Worm (Caenorhabditis elegans) whole organism, L2 larva: ENCODE data around the gene C29E4.15.

ENCODE experiments used
- F13H6.1 ChIP-seq: sonication (generic microtip); optimal IDR thresholded peaks from 2 replicates; lab custom pipeline; 2016; ENCODE audit warnings: missing genetic modification characterization, missing compliant biosample characterization
- alr-1 ChIP-seq: fragments of 150-350 bp; optimal IDR thresholded peaks from 2 replicates; lab custom pipeline; 2014; ENCODE audit warnings: missing biosample characterization, missing genetic modification characterization
- ama-1 ChIP-seq: fragments of 150-350 bp; optimal IDR thresholded peaks from 2 replicates; lab custom pipeline; 2018; ENCODE audit warnings: inconsistent platforms
- ceh-16 ChIP-seq: fragments of 150-350 bp; optimal IDR thresholded peaks from 2 replicates; lab custom pipeline; 2014; ENCODE audit warnings: missing biosample characterization, missing genetic modification characterization
- ceh-82 ChIP-seq: fragments of 150-350 bp; optimal IDR thresholded peaks from 2 replicates; lab custom pipeline; 2014; ENCODE audit warnings: missing biosample characterization, missing genetic modification characterization
- crh-2 ChIP-seq: sonication (generic microtip); optimal IDR thresholded peaks from 2 replicates; lab custom pipeline; 2017; ENCODE audit warnings: missing biosample characterization, missing genetic modification characterization
- dmd-4 ChIP-seq: sonication (generic microtip); optimal IDR thresholded peaks from 2 replicates; lab custom pipeline; 2017; ENCODE audit warnings: missing biosample characterization, missing genetic modification characterization
- elt-1 ChIP-seq: fragments of 150-350 bp; optimal IDR thresholded peaks from 2 replicates; lab custom pipeline; 2014; ENCODE audit warnings: missing biosample characterization, missing genetic modification characterization
- elt-3 ChIP-seq: sonication (generic microtip); optimal IDR thresholded peaks from 2 replicates; lab custom pipeline; 2017; ENCODE audit warnings: missing biosample characterization, missing genetic modification characterization
- fos-1 ChIP-seq: fragments of 150-350 bp; optimal IDR thresholded peaks from 2 replicates; lab custom pipeline; 2014; ENCODE audit warnings: missing biosample characterization, missing genetic modification characterization
- gmeb-1 ChIP-seq: fragments of 150-350 bp; optimal IDR thresholded peaks from 2 replicates; lab custom pipeline; 2014; ENCODE audit warnings: missing biosample characterization, missing genetic modification characterization
- lin-11 ChIP-seq: fragments of 150-350 bp; sonication (generic microtip); optimal IDR thresholded peaks from 2 replicates; lab custom pipeline; 2014; ENCODE audit warnings: missing biosample characterization, missing genetic modification characterization, inconsistent platforms, mixed read lengths
- lsy-2 ChIP-seq, 2 experiments: fragments of 150-350 bp in 1 of 2; sonication (generic microtip) in 1 of 2; optimal IDR thresholded peaks; 2 replicates each; lab custom pipeline; 2014 to 2017; ENCODE audit warnings: missing biosample characterization in 2 of 2, missing genetic modification characterization in 2 of 2
- mab-5 ChIP-seq: fragments of 150-350 bp; optimal IDR thresholded peaks from 2 replicates; lab custom pipeline; 2014; ENCODE audit warnings: missing biosample characterization, missing genetic modification characterization
- mbf-1 ChIP-seq: sonication (generic microtip); optimal IDR thresholded peaks from 2 replicates; lab custom pipeline; 2017; ENCODE audit warnings: missing biosample characterization, missing genetic modification characterization
- mdl-1 ChIP-seq, 2 experiments: fragments of 150-350 bp in 1 of 2; sonication (generic microtip) in 1 of 2; optimal IDR thresholded peaks; 2 replicates each; lab custom pipeline; 2017; ENCODE audit warnings: missing biosample characterization in 2 of 2, missing genetic modification characterization in 2 of 2
- nhr-11 ChIP-seq: fragments of 150-350 bp; optimal IDR thresholded peaks from 2 replicates; lab custom pipeline; 2014; ENCODE audit warnings: missing biosample characterization, missing genetic modification characterization
- nhr-12 ChIP-seq: fragments of 150-350 bp; optimal IDR thresholded peaks from 2 replicates; lab custom pipeline; 2014; ENCODE audit warnings: missing biosample characterization, missing genetic modification characterization
- nhr-129 ChIP-seq: fragments of 150-350 bp; optimal IDR thresholded peaks from 2 replicates; lab custom pipeline; 2014; ENCODE audit warnings: missing biosample characterization, missing genetic modification characterization
- nhr-21 ChIP-seq: fragments of 150-350 bp; optimal IDR thresholded peaks from 2 replicates; lab custom pipeline; 2014; ENCODE audit warnings: missing biosample characterization, missing genetic modification characterization
- nhr-237 ChIP-seq: fragments of 150-350 bp; optimal IDR thresholded peaks from 2 replicates; lab custom pipeline; 2014; ENCODE audit warnings: missing biosample characterization, missing genetic modification characterization
- nhr-25 ChIP-seq: fragments of 150-350 bp; sonication (generic microtip); optimal IDR thresholded peaks from 3 replicates; lab custom pipeline; 2014; ENCODE audit warnings: missing biosample characterization, missing genetic modification characterization
- nhr-6 ChIP-seq: fragments of 150-350 bp; optimal IDR thresholded peaks from 2 replicates; lab custom pipeline; 2014; ENCODE audit warnings: missing biosample characterization, missing genetic modification characterization
- nhr-77 ChIP-seq: fragments of 150-350 bp; optimal IDR thresholded peaks from 2 replicates; lab custom pipeline; 2014; ENCODE audit warnings: missing biosample characterization, missing genetic modification characterization
- peb-1 ChIP-seq: fragments of 150-350 bp; optimal IDR thresholded peaks from 2 replicates; lab custom pipeline; 2014; ENCODE audit warnings: missing biosample characterization, missing genetic modification characterization
- sem-4 ChIP-seq: fragments of 150-350 bp; optimal IDR thresholded peaks from 2 replicates; lab custom pipeline; 2014; ENCODE audit warnings: missing biosample characterization, missing genetic modification reagents, missing genetic modification characterization
- skn-1 ChIP-seq: sonication (generic microtip); optimal IDR thresholded peaks from 2 replicates; lab custom pipeline; 2017; ENCODE audit warnings: missing biosample characterization, missing genetic modification characterization
- sma-3 ChIP-seq: sonication (generic microtip); optimal IDR thresholded peaks from 2 replicates; lab custom pipeline; 2016; ENCODE audit warnings: missing genetic modification reagents, missing genetic modification characterization, missing compliant biosample characterization
- sma-9 ChIP-seq, 2 experiments: fragments of 150-350 bp in 1 of 2; sonication (generic microtip) in 1 of 2; optimal IDR thresholded peaks; 2 replicates each; lab custom pipeline; 2014 to 2016; ENCODE audit warnings: missing genetic modification characterization in 2 of 2, mild to moderate bottlenecking in 1 of 2, missing biosample characterization in 1 of 2, missing compliant biosample characterization in 1 of 2, missing genetic modification reagents in 1 of 2, moderate library complexity in 1 of 2
- snpc-4 ChIP-seq: fragments of 150-350 bp; optimal IDR thresholded peaks from 2 replicates; lab custom pipeline; 2014; ENCODE audit warnings: missing biosample characterization, missing genetic modification characterization
- unc-39 ChIP-seq: fragments of 150-350 bp; optimal IDR thresholded peaks from 2 replicates; lab custom pipeline; 2014; ENCODE audit warnings: missing biosample characterization, missing genetic modification characterization
- unc-55 ChIP-seq: fragments of 150-350 bp; sonication (generic microtip); optimal IDR thresholded peaks from 3 replicates; lab custom pipeline; 2014; ENCODE audit warnings: missing biosample characterization, missing genetic modification reagents, missing genetic modification characterization
- unc-62 ChIP-seq: fragments of 150-350 bp; optimal IDR thresholded peaks from 2 replicates; lab custom pipeline; 2014; ENCODE audit warnings: missing biosample characterization, missing genetic modification reagents, missing genetic modification characterization
- zag-1 ChIP-seq: fragments of 150-350 bp; optimal IDR thresholded peaks from 2 replicates; lab custom pipeline; 2014; ENCODE audit warnings: missing biosample characterization, missing genetic modification characterization
- ztf-1 ChIP-seq: fragments of 200-800 bp; sonication (Bioruptor generic); conservative IDR thresholded peaks from 2 replicates; pipeline ENCODE4 v1.3.6; 2022; ENCODE audit warnings: missing genetic modification characterization, missing compliant biosample characterization
- ztf-11 ChIP-seq: sonication (generic microtip); optimal IDR thresholded peaks from 2 replicates; lab custom pipeline; 2017; ENCODE audit warnings: missing biosample characterization, missing genetic modification characterization

C29E4.15 gene

ce11 chrIII:7981233-7981632, 28.8 kb downstream of the C29E4.15 start:
- TF ChIP-seq alr-1 (tag; lab: Kevin White, UChicago) (no peak), mdl-1 (tag; optimal IDR thresholded peaks at IDR 0.05; lab: Kevin White, UChicago) (no peak), unc-55 (GFP tag; lab: Kevin White, UChicago) (no peak), ztf-1 (GFP tag; lab: Robert Waterston, UW) (no peak), sma-3 (GFP tag; lab: Kevin White, UChicago) (no peak), crh-2 (no peak), sem-4 (tag; lab: Kevin White, UChicago) (no peak), zag-1 (tag; lab: Kevin White, UChicago) (no peak), nhr-25 (no peak), nhr-77 (tag; lab: Kevin White, UChicago) (no peak), sma-9 (GFP tag; optimal IDR thresholded peaks at IDR 0.05; lab: Kevin White, UChicago) (no peak), sma-9 (tag; optimal IDR thresholded peaks at IDR 0.05; lab: Kevin White, UChicago) (no peak), snpc-4 (no peak), unc-39 (tag; lab: Kevin White, UChicago) (no peak), lsy-2 (tag; optimal IDR thresholded peaks at IDR 0.05; lab: Kevin White, UChicago) (no peak), F13H6.1 (tag; lab: Kevin White, UChicago) (no peak), elt-3 (tag; lab: Kevin White, UChicago) (no peak)

- TF ChIP-seq nhr-237 (tag; lab: Kevin White, UChicago), result no peak
- TF ChIP-seq ztf-11, result no peak
- no peak for TF ChIP-seq nhr-11
Measured at ce11 chrIII:7981938-7982337, 29.5 kb downstream of the C29E4.15 start.

ce11 chrIII:7986585-7987171, 34.3 kb downstream of the C29E4.15 start, which contains the start of gene hrpk-2:
TSS of gene hrpk-2 (plus strand) at chrIII:7987121.
- TF ChIP-seq unc-39 (tag; lab: Kevin White, UChicago), result no peak
- no peak for TF ChIP-seq F13H6.1 (tag; lab: Kevin White, UChicago)
- TF ChIP-seq ceh-82 (tag; lab: Kevin White, UChicago), result no peak
- TF ChIP-seq unc-62 (GFP tag; lab: Kevin White, UChicago), result no peak
- no peak for TF ChIP-seq nhr-129 (tag; lab: Kevin White, UChicago)
- TF ChIP-seq gmeb-1, result no peak
- no peak for TF ChIP-seq skn-1 (tag; lab: Kevin White, UChicago)
- no peak for TF ChIP-seq snpc-4
- TF ChIP-seq alr-1 (tag; lab: Kevin White, UChicago), result no peak
- TF ChIP-seq nhr-11, result no peak
- no peak for TF ChIP-seq ztf-1 (GFP tag; lab: Robert Waterston, UW)
- no peak for TF ChIP-seq fos-1 (tag; lab: Kevin White, UChicago)
- no peak for TF ChIP-seq nhr-21
- no peak for TF ChIP-seq nhr-25
- no peak for TF ChIP-seq dmd-4 (tag; lab: Kevin White, UChicago)
- no peak for TF ChIP-seq mbf-1
- no peak for TF ChIP-seq ztf-11

DNA sequence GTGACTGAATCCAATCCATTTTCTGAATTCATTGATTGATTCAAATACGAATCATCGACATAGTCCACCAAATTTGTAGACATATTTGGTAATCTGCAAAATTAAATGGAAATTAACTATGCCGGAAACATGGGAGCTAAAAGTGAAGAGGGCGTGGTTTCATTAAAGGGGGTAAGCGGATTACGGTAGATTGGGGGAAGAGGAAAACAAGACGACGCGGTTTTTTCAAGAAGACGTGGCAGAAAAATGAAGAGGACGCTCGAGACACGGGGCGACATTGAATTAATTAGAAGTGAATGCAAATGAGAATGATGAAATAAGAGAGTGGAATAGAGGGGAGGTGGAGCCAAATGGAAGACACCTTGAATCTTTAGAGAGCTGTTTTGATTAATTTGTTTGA, 43.9 kb downstream of the C29E4.15 start, which contains the start of gene npr-17:
Gene npr-17 (minus strand): TSS at position 101 of the 400 bp plus-strand sequence.
- TF ChIP-seq nhr-12 (tag; lab: Kevin White, UChicago), result no peak
- TF ChIP-seq sem-4 (tag; lab: Kevin White, UChicago), result no peak
- TF ChIP-seq peb-1, result no peak
- TF ChIP-seq unc-55 (GFP tag; lab: Kevin White, UChicago), result no peak
- TF ChIP-seq, all 48 proteins: peak for 0

- no peak for TF ChIP-seq lin-11 (tag; lab: Kevin White, UChicago)
- no peak for TF ChIP-seq sem-4 (tag; lab: Kevin White, UChicago)
- no peak for TF ChIP-seq nhr-11
- no peak for TF ChIP-seq nhr-21
- TF ChIP-seq fos-1 (tag; lab: Kevin White, UChicago), result no peak
- TF ChIP-seq elt-1 (tag; lab: Kevin White, UChicago), result no peak
- no peak for TF ChIP-seq skn-1 (tag; lab: Kevin White, UChicago)
- no peak for TF ChIP-seq gmeb-1
- no peak for TF ChIP-seq mbf-1
- no peak for TF ChIP-seq ceh-16 (tag; lab: Kevin White, UChicago)
- TF ChIP-seq nhr-129 (tag; lab: Kevin White, UChicago), result no peak
- TF ChIP-seq ama-1 (lab: Kevin White, UChicago), result no peak
- no peak for TF ChIP-seq crh-2
- TF ChIP-seq mab-5 (tag; lab: Kevin White, UChicago), result no peak
- no peak for TF ChIP-seq nhr-6 (tag; lab: Kevin White, UChicago)
- TF ChIP-seq snpc-4, result no peak
Measured at ce11 chrIII:7997447-7998046, 45.1 kb downstream of the C29E4.15 start.
